Fruit fly (Drosophila melanogaster) Kc167 (cell line): ENCODE data around the gene CCT4.

Experiments
- Myc ChIP-seq: fragments of >200 bp; optimal IDR thresholded peaks from 2 replicates; lab custom pipeline; 2017; ENCODE audit warnings: missing external identifiers
- Sin3A ChIP-seq: fragments of >200 bp; optimal IDR thresholded peaks from 2 replicates; lab custom pipeline; 2018; ENCODE audit warnings: missing external identifiers
- h ChIP-seq: fragments of >200 bp; optimal IDR thresholded peaks from 3 replicates; lab custom pipeline; 2018; ENCODE audit warnings: missing external identifiers
- insv ChIP-seq: fragments of >200 bp; optimal IDR thresholded peaks from 3 replicates; lab custom pipeline; 2018; ENCODE audit warnings: missing external identifiers
- psq ChIP-seq: fragments of >200 bp; optimal IDR thresholded peaks from 2 replicates; lab custom pipeline; 2017; ENCODE audit warnings: missing external identifiers
- ttk ChIP-seq: sonication (Bioruptor generic); optimal IDR thresholded peaks from 2 replicates; lab custom pipeline; 2017; ENCODE audit warnings: missing external identifiers

DNA sequence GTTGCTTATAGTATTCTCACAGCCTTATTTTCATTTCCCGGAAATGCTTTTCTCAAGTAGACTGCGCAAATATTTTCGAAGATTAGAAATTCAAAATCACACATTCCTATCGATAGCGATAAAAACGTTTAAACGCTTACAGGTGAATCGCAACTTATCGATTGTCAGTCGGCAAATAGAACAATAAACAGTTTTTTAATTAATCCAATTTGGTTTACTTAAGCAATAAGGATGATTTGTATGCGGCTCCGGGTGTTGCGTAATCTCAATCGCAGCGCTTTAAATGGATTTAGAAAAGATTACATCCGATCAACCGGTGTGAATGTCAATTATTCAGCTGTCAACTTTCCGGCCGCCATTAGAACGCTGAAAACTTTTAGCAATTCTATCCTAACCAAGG is 14.8 kb upstream of the CCT4 start, which contains the start of the genes CG6180 and CG15484:
- TF ChIP-seq insv (lab: Kevin White, UChicago) (no peak), ttk (lab: Kevin White, UChicago) (no peak), Sin3A (lab: Kevin White, UChicago) (no peak), h (lab: Kevin White, UChicago) (no peak), psq (no peak), Myc (lab: Kevin White, UChicago) (no peak)
